Fruit fly (Drosophila melanogaster) whole organism, pupa: ENCODE measurements around the gene nero.

Experiments used
- CG10348 ChIP-seq: fragments of 200-800 bp; sonication (Bioruptor generic); IDR thresholded peaks from 2 replicates; pipeline ENCODE4 v1.3.6; 2022; ENCODE audit warnings: missing biosample characterization, missing genetic modification characterization
- CG8159 ChIP-seq: fragments of 200-800 bp; sonication (Bioruptor generic); optimal IDR thresholded peaks from 3 replicates; lab custom pipeline; 2018; ENCODE audit warnings: missing biosample characterization, mild to moderate bottlenecking, missing genetic modification characterization, moderate library complexity
- fd96Ca ChIP-seq: fragments of 200-800 bp; sonication (Bioruptor generic); IDR thresholded peaks from 3 replicates; pipeline ENCODE4 v1.3.6; 2022; ENCODE audit warnings: missing biosample characterization, missing genetic modification characterization
- gl ChIP-seq: fragments of 200-800 bp; sonication (Bioruptor generic); optimal IDR thresholded peaks from 2 replicates; lab custom pipeline; 2018; ENCODE audit warnings: missing biosample characterization, mild to moderate bottlenecking, missing genetic modification characterization

- TF ChIP-seq CG10348 (GFP tag; lab: Robert Waterston, UW) (no peak), CG8159 (tag; lab: Kevin White, UChicago) (no peak), gl (tag; lab: Kevin White, UChicago) (no peak), fd96Ca (GFP tag; lab: Robert Waterston, UW) (no peak)
Measured at dm6 chr3R:31754605-31755004, 7.2 kb upstream of the nero start, which contains the start of gene salt.
